Worm (Caenorhabditis elegans) whole organism, mixed stage, embryonic: ENCODE data around the gene ugt-2.

Experiments used
- drap-1 ChIP-seq: fragments of 200-800 bp; sonication (Bioruptor generic); optimal IDR thresholded peaks from 3 replicates; lab custom pipeline; 2018; ENCODE audit warnings: mild to moderate bottlenecking, missing genetic modification characterization, missing compliant biosample characterization
- elt-1 ChIP-seq: sonication (generic microtip); optimal IDR thresholded peaks from 2 replicates; lab custom pipeline; 2017; ENCODE audit warnings: missing genetic modification characterization, mild to moderate bottlenecking, missing compliant biosample characterization, antibody characterized with exemption, moderate library complexity, borderline replicate concordance; ENCODE audit not compliant: insufficient read depth
- elt-3 ChIP-seq: fragments of 150-350 bp; optimal IDR thresholded peaks from 2 replicates; lab custom pipeline; 2014; ENCODE audit warnings: missing biosample characterization, missing genetic modification characterization
- flh-1 ChIP-seq: fragments of 200-800 bp; sonication (Bioruptor generic); optimal IDR thresholded peaks from 2 replicates; lab custom pipeline; 2018; ENCODE audit warnings: mild to moderate bottlenecking, missing genetic modification characterization, moderate library complexity, missing compliant biosample characterization
- lsy-2 ChIP-seq: fragments of 150-350 bp; optimal IDR thresholded peaks from 2 replicates; lab custom pipeline; 2014; ENCODE audit warnings: missing biosample characterization, missing genetic modification characterization
- nhr-2 ChIP-seq: fragments of 150-350 bp; optimal IDR thresholded peaks from 2 replicates; lab custom pipeline; 2014; ENCODE audit warnings: missing biosample characterization, missing genetic modification characterization
- nhr-237 ChIP-seq: fragments of 150-350 bp; optimal IDR thresholded peaks from 2 replicates; lab custom pipeline; 2014; ENCODE audit warnings: missing biosample characterization, missing genetic modification characterization
- nhr-28 ChIP-seq: fragments of 150-350 bp; optimal IDR thresholded peaks from 2 replicates; lab custom pipeline; 2014; ENCODE audit warnings: missing biosample characterization, missing genetic modification characterization
- pha-4 ChIP-seq: fragments of 150-350 bp; optimal IDR thresholded peaks from 2 replicates; lab custom pipeline; 2018; ENCODE audit warnings: missing biosample characterization, missing genetic modification reagents, missing genetic modification characterization
- unc-39 ChIP-seq: fragments of 150-350 bp; optimal IDR thresholded peaks from 2 replicates; lab custom pipeline; 2014; ENCODE audit warnings: missing biosample characterization, missing genetic modification characterization
- unc-62 ChIP-seq: fragments of 150-350 bp; optimal IDR thresholded peaks from 2 replicates; lab custom pipeline; 2014; ENCODE audit warnings: missing biosample characterization, missing genetic modification reagents, missing genetic modification characterization
- ztf-11 ChIP-seq: fragments of 150-350 bp; optimal IDR thresholded peaks from 2 replicates; lab custom pipeline; 2014; ENCODE audit warnings: missing biosample characterization, missing genetic modification characterization

- TF ChIP-seq lsy-2 (no peak), nhr-28 (tag; lab: Kevin White, UChicago) (no peak), nhr-237 (tag; lab: Kevin White, UChicago) (no peak), flh-1 (GFP tag; lab: Kevin White, UChicago) (no peak), drap-1 (GFP tag; lab: Kevin White, UChicago) (no peak), unc-62 (GFP tag; lab: Kevin White, UChicago) (no peak), unc-39 (no peak), elt-1 (tag; lab: Kevin White, UChicago) (no peak), pha-4 (tag; lab: Kevin White, UChicago) (no peak), nhr-2 (tag; lab: Kevin White, UChicago) (no peak), elt-3 (tag; lab: Kevin White, UChicago) (no peak), ztf-11 (tag; lab: Kevin White, UChicago) (no peak)
These were observed 23.2 kb downstream of the ugt-2 start, which contains the start of gene col-13 for ce11 chrV:10421802-10422201.
